1 fruit fly cellular context compared by ENCODE assay signal in the genomic region with DNA sequence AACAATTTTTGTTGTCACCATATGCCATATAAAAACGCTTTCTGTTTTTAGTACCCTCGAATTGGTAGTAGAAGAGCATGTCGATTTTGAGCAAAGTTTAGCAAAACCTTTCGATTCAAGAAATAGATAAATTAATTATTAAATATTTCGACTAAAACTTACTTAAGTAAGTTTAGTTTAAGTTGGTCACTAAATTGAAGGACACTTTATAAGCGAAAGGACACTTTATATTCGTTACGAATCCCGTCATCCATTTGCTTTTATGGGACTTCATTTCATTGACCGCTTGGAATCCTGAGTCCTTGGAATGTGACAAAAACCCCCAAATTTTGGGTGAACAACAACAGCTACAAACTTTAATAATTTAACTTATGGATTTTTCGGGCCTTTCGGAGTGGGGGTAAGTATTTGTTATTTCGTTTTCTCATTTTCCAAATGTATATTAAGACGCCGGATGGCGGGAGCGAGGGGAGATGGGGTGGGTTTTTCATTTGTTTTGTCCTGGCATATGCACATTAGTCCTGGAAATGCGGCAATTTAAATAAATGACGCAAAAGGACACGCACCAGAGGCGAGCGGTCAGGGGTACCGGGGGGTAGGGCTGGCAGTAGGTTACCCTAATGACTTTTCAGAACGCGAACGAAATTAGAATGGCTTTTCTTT.
TF ChIP-seq lines count a peak whose summit lies in the region.

No protein-coding gene starts in this region.

TF ChIP-seq in whole organism, embryonic, 481 proteins besides CTCF, POLR2A, EP300 and RAD21 (continued from another document and continues in another):
- TF ChIP-seq CG6683 (GFP tag; optimal IDR thresholded peaks at IDR 0.05; lab: Kevin White, UChicago) = peak; percentile 11
- TF ChIP-seq CG13624 (GFP tag; optimal IDR thresholded peaks at IDR 0.05; lab: Kevin White, UChicago) = no peak
- TF ChIP-seq emc (GFP tag; optimal IDR thresholded peaks at IDR 0.05; lab: Kevin White, UChicago) = no peak
- no peak for TF ChIP-seq Dek (tag; optimal IDR thresholded peaks at IDR 0.05; lab: Kevin White, UChicago)
- peak; percentile 49; the same call in 2 of the 3 replicates for TF ChIP-seq CG14050 (GFP tag; IDR thresholded peaks at IDR 0.05; lab: Robert Waterston, UW)
- TF ChIP-seq Atf3 (GFP tag; optimal IDR thresholded peaks at IDR 0.05; lab: Kevin White, UChicago) = no peak
- 0 out of 2 replicates have a peak, but pooled peaks have one; percentile 26 for TF ChIP-seq CG4404 (GFP tag; IDR thresholded peaks at IDR 0.05; lab: Robert Waterston, UW)
- no peak for TF ChIP-seq hb (GFP tag; IDR thresholded peaks at IDR 0.05; lab: Robert Waterston, UW; ENCODE audit: partially characterized antibody)
- no peak for TF ChIP-seq H2.0 (GFP tag; IDR thresholded peaks at IDR 0.05; lab: Robert Waterston, UW)
- no peak for TF ChIP-seq NK7.1 (GFP tag; optimal IDR thresholded peaks at IDR 0.05; lab: Kevin White, UChicago)
- TF ChIP-seq usp (GFP tag; optimal IDR thresholded peaks at IDR 0.05; lab: Kevin White, UChicago) = no peak
- no peak for TF ChIP-seq Dip3 (GFP tag; optimal IDR thresholded peaks at IDR 0.05; lab: Kevin White, UChicago)
- TF ChIP-seq Xbp1 (GFP tag; optimal IDR thresholded peaks at IDR 0.05; lab: Kevin White, UChicago) = peak; percentile 46
- TF ChIP-seq insv (GFP tag; optimal IDR thresholded peaks at IDR 0.05; lab: Kevin White, UChicago) = no peak
- no peak for TF ChIP-seq CG8281 (tag; optimal IDR thresholded peaks at IDR 0.05; lab: Kevin White, UChicago)
- TF ChIP-seq Blimp-1 (GFP tag; optimal IDR thresholded peaks at IDR 0.05; lab: Kevin White, UChicago) = peak; percentile 44
- TF ChIP-seq Gug (GFP tag; IDR thresholded peaks at IDR 0.05; lab: Robert Waterston, UW) = peak; percentile 35; the same call in 1 of the 4 replicates
- TF ChIP-seq crc (GFP tag; optimal IDR thresholded peaks at IDR 0.05; lab: Kevin White, UChicago) = no peak
- TF ChIP-seq Lim3 (GFP tag; IDR thresholded peaks at IDR 0.05; lab: Robert Waterston, UW) = no peak
- TF ChIP-seq onecut (GFP tag; IDR thresholded peaks at IDR 0.05; lab: Robert Waterston, UW) = peak; percentile 61; the same call in 1 of the 2 replicates
- no peak for TF ChIP-seq stc (GFP tag; IDR thresholded peaks at IDR 0.05; lab: Robert Waterston, UW)
- TF ChIP-seq Myb (GFP tag; optimal IDR thresholded peaks at IDR 0.05; lab: Kevin White, UChicago) = no peak
- no peak for TF ChIP-seq repo (GFP tag; optimal IDR thresholded peaks at IDR 0.05; lab: Kevin White, UChicago)
- TF ChIP-seq CG12104 (GFP tag; optimal IDR thresholded peaks at IDR 0.05; lab: Kevin White, UChicago) = no peak
- no peak for TF ChIP-seq Dref (GFP tag; IDR thresholded peaks at IDR 0.05; lab: Robert Waterston, UW)
- TF ChIP-seq gce (GFP tag; IDR thresholded peaks at IDR 0.05; lab: Robert Waterston, UW) = 0 out of 3 replicates have a peak, but pooled peaks have one; percentile 7
- no peak for TF ChIP-seq peb (GFP tag; IDR thresholded peaks at IDR 0.05; lab: Robert Waterston, UW)
- no peak for TF ChIP-seq nom (GFP tag; optimal IDR thresholded peaks at IDR 0.05; lab: Kevin White, UChicago)
- TF ChIP-seq CG14667 (GFP tag; IDR thresholded peaks at IDR 0.05; lab: Robert Waterston, UW) = peak; percentile 15; the same call in 1 of the 2 replicates
- TF ChIP-seq zfh1 (GFP tag; IDR thresholded peaks at IDR 0.05; lab: Robert Waterston, UW) = peak; percentile 63; the same call in 2 of the 3 replicates
- peak; percentile 28 for TF ChIP-seq lilli (GFP tag; optimal IDR thresholded peaks at IDR 0.05; lab: Kevin White, UChicago)
- no peak for TF ChIP-seq pnt (GFP tag; optimal IDR thresholded peaks at IDR 0.05; lab: Kevin White, UChicago)
- TF ChIP-seq CG8944 (GFP tag; optimal IDR thresholded peaks at IDR 0.05; lab: Kevin White, UChicago) = no peak
- peak; percentile 59 for TF ChIP-seq D19B (GFP tag; optimal IDR thresholded peaks at IDR 0.05; lab: Kevin White, UChicago)
- TF ChIP-seq schlank (tag; optimal IDR thresholded peaks at IDR 0.05; lab: Kevin White, UChicago) = no peak
- no peak for TF ChIP-seq CG13123 (GFP tag; optimal IDR thresholded peaks at IDR 0.05; lab: Kevin White, UChicago)
- TF ChIP-seq dan (GFP tag; IDR thresholded peaks at IDR 0.05; lab: Robert Waterston, UW) = no peak
- peak; percentile 55 for TF ChIP-seq CG17359 (tag; optimal IDR thresholded peaks at IDR 0.05; lab: Kevin White, UChicago)
- no peak for TF ChIP-seq disco-r (GFP tag; optimal IDR thresholded peaks at IDR 0.05; lab: Kevin White, UChicago)
- no peak for TF ChIP-seq vfl (GFP tag; optimal IDR thresholded peaks at IDR 0.05; lab: Kevin White, UChicago)
- no peak for TF ChIP-seq CG4707 (GFP tag; optimal IDR thresholded peaks at IDR 0.05; lab: Kevin White, UChicago)
- TF ChIP-seq eyg (GFP tag; optimal IDR thresholded peaks at IDR 0.05; lab: Kevin White, UChicago) = no peak
- TF ChIP-seq otp (GFP tag; IDR thresholded peaks at IDR 0.05; lab: Robert Waterston, UW) = no peak
- peak; percentile 4 for TF ChIP-seq CG15601 (tag; optimal IDR thresholded peaks at IDR 0.05; lab: Kevin White, UChicago)
- no peak for TF ChIP-seq bigmax (GFP tag; optimal IDR thresholded peaks at IDR 0.05; lab: Kevin White, UChicago)
- no peak for TF ChIP-seq TFAM (GFP tag; optimal IDR thresholded peaks at IDR 0.05; lab: Kevin White, UChicago)
- peak; percentile 69 for TF ChIP-seq CG18599 (GFP tag; optimal IDR thresholded peaks at IDR 0.05; lab: Kevin White, UChicago)
- no peak for TF ChIP-seq Deaf1 (tag; optimal IDR thresholded peaks at IDR 0.05; lab: Kevin White, UChicago)
- TF ChIP-seq CG17829 (tag; optimal IDR thresholded peaks at IDR 0.05; lab: Kevin White, UChicago) = peak; percentile 38
- peak; percentile 39 for TF ChIP-seq Meics (GFP tag; optimal IDR thresholded peaks at IDR 0.05; lab: Kevin White, UChicago)
- TF ChIP-seq aop (GFP tag; IDR thresholded peaks at IDR 0.05; lab: Robert Waterston, UW) = no peak
- no peak for TF ChIP-seq chn (GFP tag; optimal IDR thresholded peaks at IDR 0.05; lab: Kevin White, UChicago)
- peak; percentile 33 for TF ChIP-seq CG15269 (tag; optimal IDR thresholded peaks at IDR 0.05; lab: Kevin White, UChicago)
- no peak for TF ChIP-seq shn (GFP tag; optimal IDR thresholded peaks at IDR 0.05; lab: Kevin White, UChicago)
- TF ChIP-seq row (GFP tag; IDR thresholded peaks at IDR 0.05; lab: Robert Waterston, UW) = peak; percentile 68
- no peak for TF ChIP-seq Aef1 (GFP tag; IDR thresholded peaks at IDR 0.05; lab: Robert Waterston, UW)
- peak; percentile 25 for TF ChIP-seq CG10209 (GFP tag; optimal IDR thresholded peaks at IDR 0.05; lab: Kevin White, UChicago)
- TF ChIP-seq chm (GFP tag; IDR thresholded peaks at IDR 0.05; lab: Robert Waterston, UW) = no peak
- no peak for TF ChIP-seq grn (GFP tag; optimal IDR thresholded peaks at IDR 0.05; lab: Kevin White, UChicago)
- no peak for TF ChIP-seq CG16779 (GFP tag; IDR thresholded peaks at IDR 0.05; lab: Robert Waterston, UW)
- TF ChIP-seq CG15011 (GFP tag; optimal IDR thresholded peaks at IDR 0.05; lab: Kevin White, UChicago) = no peak
- peak; percentile 43 for TF ChIP-seq Ssrp (tag; optimal IDR thresholded peaks at IDR 0.05; lab: Kevin White, UChicago)
- TF ChIP-seq eve (GFP tag; optimal IDR thresholded peaks at IDR 0.05; lab: Kevin White, UChicago) = peak in 1 of 2 experiments; percentile 48
- TF ChIP-seq Bteb2 (GFP tag; optimal IDR thresholded peaks at IDR 0.05; lab: Kevin White, UChicago) = no peak
- TF ChIP-seq br (optimal IDR thresholded peaks at IDR 0.05; lab: Kevin White, UChicago) = no peak
- TF ChIP-seq Ets65A (GFP tag; lab: Kevin White, UChicago) = peak; percentile 81
- TF ChIP-seq sr (GFP tag; IDR thresholded peaks at IDR 0.05; lab: Robert Waterston, UW) = no peak
- TF ChIP-seq Jarid2 (GFP tag; optimal IDR thresholded peaks at IDR 0.05; lab: Kevin White, UChicago) = no peak
- no peak for TF ChIP-seq CG7987 (GFP tag; optimal IDR thresholded peaks at IDR 0.05; lab: Kevin White, UChicago)
- peak; percentile 59 for TF ChIP-seq CG11504 (tag; optimal IDR thresholded peaks at IDR 0.05; lab: Kevin White, UChicago)
- no peak for TF ChIP-seq CG3163 (GFP tag; optimal IDR thresholded peaks at IDR 0.05; lab: Kevin White, UChicago)
- TF ChIP-seq CG2678 (tag; optimal IDR thresholded peaks at IDR 0.05; lab: Kevin White, UChicago) = peak; percentile 47
- no peak for TF ChIP-seq CG17802 (tag; optimal IDR thresholded peaks at IDR 0.05; lab: Kevin White, UChicago)
- peak; percentile 77 for TF ChIP-seq crol (GFP tag; IDR thresholded peaks at IDR 0.05; lab: Robert Waterston, UW)
- peak in 1 of 2 experiments; percentile 47 for TF ChIP-seq Hr51 (GFP tag; optimal IDR thresholded peaks at IDR 0.05; lab: Kevin White, UChicago)
- TF ChIP-seq kay (GFP tag; optimal IDR thresholded peaks at IDR 0.05; lab: Kevin White, UChicago) = no peak
- TF ChIP-seq sens (GFP tag; lab: Kevin White, UChicago) = peak; percentile 81
- peak; percentile 16 for TF ChIP-seq CG1603 (tag; optimal IDR thresholded peaks at IDR 0.05; lab: Kevin White, UChicago)
- peak; percentile 60; the same call in 1 of the 2 replicates for TF ChIP-seq CG6689 (GFP tag; IDR thresholded peaks at IDR 0.05; lab: Robert Waterston, UW)
- no peak for TF ChIP-seq Hmx (GFP tag; optimal IDR thresholded peaks at IDR 0.05; lab: Kevin White, UChicago)
- TF ChIP-seq Med (GFP tag; lab: Kevin White, UChicago) = peak; percentile 58
- TF ChIP-seq CG10366 (GFP tag; IDR thresholded peaks at IDR 0.05; lab: Robert Waterston, UW) = no peak; the same call in 1 of the 2 replicates
- no peak for TF ChIP-seq pho (GFP tag; optimal IDR thresholded peaks at IDR 0.05; lab: Kevin White, UChicago)
- TF ChIP-seq CHES-1-like (GFP tag; optimal IDR thresholded peaks at IDR 0.05; lab: Kevin White, UChicago) = no peak
- TF ChIP-seq slp2 (GFP tag; optimal IDR thresholded peaks at IDR 0.05; lab: Kevin White, UChicago) = no peak
- TF ChIP-seq Rfx (GFP tag; IDR thresholded peaks at IDR 0.05; lab: Robert Waterston, UW) = no peak
- no peak for TF ChIP-seq Ada2b (GFP tag; IDR thresholded peaks at IDR 0.05; lab: Robert Waterston, UW)
- TF ChIP-seq NFAT (GFP tag; IDR thresholded peaks at IDR 0.05; lab: Robert Waterston, UW) = no peak
- TF ChIP-seq CG32772 (GFP tag; IDR thresholded peaks at IDR 0.05; lab: Robert Waterston, UW) = no peak
- TF ChIP-seq Chrac-16 (GFP tag; optimal IDR thresholded peaks at IDR 0.05; lab: Kevin White, UChicago) = no peak
- TF ChIP-seq Dbx (GFP tag; IDR thresholded peaks at IDR 0.05; lab: Robert Waterston, UW) = peak; percentile 48; the same call in 1 of the 3 replicates
- TF ChIP-seq CG9609 (GFP tag; optimal IDR thresholded peaks at IDR 0.05; lab: Kevin White, UChicago) = no peak
- TF ChIP-seq ab (GFP tag; optimal IDR thresholded peaks at IDR 0.05; lab: Kevin White, UChicago) = no peak
- no peak for TF ChIP-seq CG6854 (GFP tag; optimal IDR thresholded peaks at IDR 0.05; lab: Kevin White, UChicago)
- no peak for TF ChIP-seq nau (GFP tag; optimal IDR thresholded peaks at IDR 0.05; lab: Kevin White, UChicago)
- no peak for TF ChIP-seq Optix (GFP tag; IDR thresholded peaks at IDR 0.05; lab: Robert Waterston, UW)
- no peak for TF ChIP-seq p53 (GFP tag; optimal IDR thresholded peaks at IDR 0.05; lab: Kevin White, UChicago)
- no peak for TF ChIP-seq jigr1 (GFP tag; IDR thresholded peaks at IDR 0.05; lab: Robert Waterston, UW)
- TF ChIP-seq fd64A (GFP tag; optimal IDR thresholded peaks at IDR 0.05; lab: Kevin White, UChicago) = no peak
- TF ChIP-seq Hr3 (GFP tag; optimal IDR thresholded peaks at IDR 0.05; lab: Kevin White, UChicago) = peak; percentile 21
- TF ChIP-seq CG2116 (GFP tag; optimal IDR thresholded peaks at IDR 0.05; lab: Kevin White, UChicago) = no peak
- TF ChIP-seq tgo (GFP tag; IDR thresholded peaks at IDR 0.05; lab: Robert Waterston, UW) = peak; percentile 19; the same call in 1 of the 3 replicates
- no peak for TF ChIP-seq Opbp (GFP tag; IDR thresholded peaks at IDR 0.05; lab: Robert Waterston, UW; ENCODE audit: partially characterized antibody)
- peak; percentile 12 for TF ChIP-seq CG6813 (GFP tag; optimal IDR thresholded peaks at IDR 0.05; lab: Kevin White, UChicago)
- no peak for TF ChIP-seq Hand (GFP tag; optimal IDR thresholded peaks at IDR 0.05; lab: Kevin White, UChicago)
- TF ChIP-seq CG7839 (tag; optimal IDR thresholded peaks at IDR 0.05; lab: Kevin White, UChicago) = peak; percentile 52
- TF ChIP-seq esg (GFP tag; conservative IDR thresholded peaks at IDR 0.05; lab: Robert Waterston, UW) = no peak; the same call in 1 of the 2 replicates
- no peak for TF ChIP-seq CG18764 (GFP tag; optimal IDR thresholded peaks at IDR 0.05; lab: Kevin White, UChicago)
- no peak for TF ChIP-seq Abd-B (GFP tag; optimal IDR thresholded peaks at IDR 0.05; lab: Kevin White, UChicago)
- no peak for TF ChIP-seq sug (tag; optimal IDR thresholded peaks at IDR 0.05; lab: Kevin White, UChicago)
- no peak for TF ChIP-seq danr (GFP tag; IDR thresholded peaks at IDR 0.05; lab: Robert Waterston, UW)
- TF ChIP-seq CG14441 (GFP tag; IDR thresholded peaks at IDR 0.05; lab: Robert Waterston, UW) = peak; percentile 45; the same call in 1 of the 2 replicates
- TF ChIP-seq Rx (GFP tag; IDR thresholded peaks at IDR 0.05; lab: Robert Waterston, UW) = no peak
- TF ChIP-seq mirr (GFP tag; optimal IDR thresholded peaks at IDR 0.05; lab: Kevin White, UChicago) = no peak
- no peak for TF ChIP-seq cad (GFP tag; optimal IDR thresholded peaks at IDR 0.05; lab: Kevin White, UChicago)
- no peak for TF ChIP-seq CG16863 (GFP tag; optimal IDR thresholded peaks at IDR 0.05; lab: Kevin White, UChicago)
- TF ChIP-seq CG33213 (GFP tag; optimal IDR thresholded peaks at IDR 0.05; lab: Kevin White, UChicago) = no peak
- TF ChIP-seq Hsf (GFP tag; optimal IDR thresholded peaks at IDR 0.05; lab: Kevin White, UChicago) = peak; percentile 9
- no peak for TF ChIP-seq CG9215 (GFP tag; IDR thresholded peaks at IDR 0.05; lab: Robert Waterston, UW)
- no peak for TF ChIP-seq ac (GFP tag; optimal IDR thresholded peaks at IDR 0.05; lab: Kevin White, UChicago)
- TF ChIP-seq Asciz (GFP tag; optimal IDR thresholded peaks at IDR 0.05; lab: Kevin White, UChicago) = peak; percentile 25
- TF ChIP-seq klu (GFP tag; IDR thresholded peaks at IDR 0.05; lab: Robert Waterston, UW) = no peak
- TF ChIP-seq fd102C (GFP tag; optimal IDR thresholded peaks at IDR 0.05; lab: Kevin White, UChicago) = no peak
- no peak for TF ChIP-seq crp (GFP tag; optimal IDR thresholded peaks at IDR 0.05; lab: Kevin White, UChicago)
- TF ChIP-seq hth (optimal IDR thresholded peaks at IDR 0.05; lab: Kevin White, UChicago) = no peak
- no peak for TF ChIP-seq CG13894 (tag; optimal IDR thresholded peaks at IDR 0.05; lab: Kevin White, UChicago)
- no peak for TF ChIP-seq fu2 (GFP tag; optimal IDR thresholded peaks at IDR 0.05; lab: Kevin White, UChicago)
- peak; percentile 43 for TF ChIP-seq CG4360 (GFP tag; IDR thresholded peaks at IDR 0.05; lab: Robert Waterston, UW)
- no peak for TF ChIP-seq CG6765 (GFP tag; optimal IDR thresholded peaks at IDR 0.05; lab: Kevin White, UChicago)
